Worm (Caenorhabditis elegans): Measurements from ENCODE around the gene srw-113.

- TF ChIP-seq T22C8.4 (GFP tag; IDR thresholded peaks at IDR 0.05) (no peak), ref-1 (GFP tag; conservative IDR thresholded peaks at IDR 0.05) (no peak), flt-1 (GFP tag; IDR thresholded peaks at IDR 0.05) (no peak), klf-2 (GFP tag; conservative IDR thresholded peaks at IDR 0.05) (no peak), cog-1 (tag; optimal IDR thresholded peaks at IDR 0.05) (no peak), med-1 (GFP tag; optimal IDR thresholded peaks at IDR 0.05; ENCODE audit: insufficient read depth) (no peak), ztf-29 (GFP tag; IDR thresholded peaks at IDR 0.05) (no peak), ztf-23 (GFP tag; IDR thresholded peaks at IDR 0.05) (no peak), tab-1 (GFP tag; IDR thresholded peaks at IDR 0.05) (no peak)
Observed at ce11 chrV:15344481-15344880, 11.5 kb downstream of the srw-113 start, which contains the start of gene wrt-8.

Data from whole organism, midembryonic.